Fruit fly (Drosophila melanogaster): ENCODE results near the gene Edc3.

The Edc3 gene

DNA sequence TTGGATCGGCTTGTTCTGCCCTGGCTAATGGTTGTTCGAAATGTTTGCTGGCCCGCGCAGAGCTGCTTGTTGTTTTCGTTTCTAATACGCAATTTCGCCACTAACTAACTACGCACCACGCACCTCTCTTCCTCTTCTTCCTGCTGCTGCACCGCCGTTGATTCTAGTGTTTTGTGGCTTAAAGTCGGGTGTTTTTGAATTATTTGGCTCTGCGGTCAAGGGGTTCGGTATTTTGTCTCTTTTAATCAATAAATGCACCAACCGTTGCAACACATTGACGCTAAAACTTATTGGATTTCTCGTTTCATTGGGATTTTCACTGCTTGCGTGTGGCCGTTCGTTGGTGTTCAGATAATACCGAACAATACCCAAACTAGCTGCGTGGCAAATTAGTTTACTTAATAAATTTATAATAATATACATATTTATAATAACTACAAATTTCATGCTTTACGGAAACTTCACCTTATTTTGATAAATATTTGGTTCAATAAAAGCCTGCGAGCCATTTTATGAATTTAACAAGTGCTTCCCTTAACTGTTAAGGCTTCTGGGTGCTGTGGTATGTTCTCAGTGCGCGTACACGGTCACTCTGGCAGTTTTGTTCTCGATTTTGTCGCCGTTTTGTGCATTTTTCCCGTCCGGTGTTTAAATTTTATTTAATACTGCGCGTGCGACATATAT is at the start of gene Edc3, which contains the start of gene Nedd4:
Gene Edc3 (minus strand): TSS at position 351 of the 684 bp plus-strand sequence.
Gene Nedd4 (plus strand): TSS at position 571 of the 684 bp plus-strand sequence.
- TF ChIP-seq Jra (GFP tag; optimal IDR thresholded peaks at IDR 0.05) = no peak
- TF ChIP-seq GATAd (GFP tag; optimal IDR thresholded peaks at IDR 0.05) = no peak
- no peak for TF ChIP-seq tai (GFP tag; optimal IDR thresholded peaks at IDR 0.05)
- TF ChIP-seq lola (GFP tag; optimal IDR thresholded peaks at IDR 0.05) = no peak
- peak; percentile 13 for TF ChIP-seq Vsx2 (GFP tag; optimal IDR thresholded peaks at IDR 0.05; ENCODE audit: partially characterized antibody)
- TF ChIP-seq jim (GFP tag; optimal IDR thresholded peaks at IDR 0.05) = no peak
- no peak for TF ChIP-seq dl (GFP tag; optimal IDR thresholded peaks at IDR 0.05; ENCODE audit: insufficient read depth in 1 of 2, partially characterized antibody in 2 of 2)
- TF ChIP-seq Dfd (GFP tag; optimal IDR thresholded peaks at IDR 0.05) = no peak
- peak in 1 of 2 experiments; percentile 6 for TF ChIP-seq foxo (GFP tag; optimal IDR thresholded peaks at IDR 0.05)
- TF ChIP-seq rgr (GFP tag; optimal IDR thresholded peaks at IDR 0.05) = peak; percentile 12
- no peak for TF ChIP-seq sv (GFP tag; optimal IDR thresholded peaks at IDR 0.05)
- peak; percentile 23 for TF ChIP-seq h (GFP tag; optimal IDR thresholded peaks at IDR 0.05)
- TF ChIP-seq CrebA (GFP tag; optimal IDR thresholded peaks at IDR 0.05; ENCODE audit: borderline replicate concordance) = no peak
- no peak for TF ChIP-seq Myc (optimal IDR thresholded peaks at IDR 0.05)
- TF ChIP-seq N (GFP tag; optimal IDR thresholded peaks at IDR 0.05) = no peak
- peak; percentile 12 for TF ChIP-seq brk (GFP tag; optimal IDR thresholded peaks at IDR 0.05)
- TF ChIP-seq dmrt93B (GFP tag; optimal IDR thresholded peaks at IDR 0.05) = no peak
- TF ChIP-seq Hr83 (GFP tag; optimal IDR thresholded peaks at IDR 0.05; ENCODE audit: poor library complexity, severe bottlenecking) = no peak
- TF ChIP-seq psq (GFP tag; optimal IDR thresholded peaks at IDR 0.05) = no peak
- no peak for TF ChIP-seq ey (GFP tag; optimal IDR thresholded peaks at IDR 0.05)
- TF ChIP-seq dsf (GFP tag; optimal IDR thresholded peaks at IDR 0.05; ENCODE audit: borderline replicate concordance) = no peak
- TF ChIP-seq Abd-B (GFP tag; optimal IDR thresholded peaks at IDR 0.05) = no peak
- no peak for TF ChIP-seq Rel (GFP tag; optimal IDR thresholded peaks at IDR 0.05)
- TF ChIP-seq Rel (tag; optimal IDR thresholded peaks at IDR 0.05) = peak; percentile 94
- TF ChIP-seq usp (GFP tag; optimal IDR thresholded peaks at IDR 0.05) = no peak
- no peak for TF ChIP-seq Dif (GFP tag; optimal IDR thresholded peaks at IDR 0.05; ENCODE audit: partially characterized antibody)
- TF ChIP-seq Hnf4 (GFP tag; optimal IDR thresholded peaks at IDR 0.05) = no peak
- TF ChIP-seq Mio (GFP tag; optimal IDR thresholded peaks at IDR 0.05) = no peak
- no peak for TF ChIP-seq fru (GFP tag; optimal IDR thresholded peaks at IDR 0.05)
- TF ChIP-seq sage (GFP tag; optimal IDR thresholded peaks at IDR 0.05) = no peak
- TF ChIP-seq CG32264 (GFP tag; optimal IDR thresholded peaks at IDR 0.05) = no peak
- TF ChIP-seq pan (optimal IDR thresholded peaks at IDR 0.05) = no peak
- no peak for TF ChIP-seq br (GFP tag; optimal IDR thresholded peaks at IDR 0.05)
- TF ChIP-seq Sp1 (GFP tag; optimal IDR thresholded peaks at IDR 0.05) = peak; percentile 62
- TF ChIP-seq CG9705 (GFP tag; optimal IDR thresholded peaks at IDR 0.05) = peak; percentile 14
- peak; percentile 33 for TF ChIP-seq HLH106 (tag; optimal IDR thresholded peaks at IDR 0.05)
- TF ChIP-seq woc (GFP tag; optimal IDR thresholded peaks at IDR 0.05) = no peak
- no peak for TF ChIP-seq OdsH (GFP tag; optimal IDR thresholded peaks at IDR 0.05)
- no peak for TF ChIP-seq Hr78 (GFP tag; optimal IDR thresholded peaks at IDR 0.05)

DNA sequence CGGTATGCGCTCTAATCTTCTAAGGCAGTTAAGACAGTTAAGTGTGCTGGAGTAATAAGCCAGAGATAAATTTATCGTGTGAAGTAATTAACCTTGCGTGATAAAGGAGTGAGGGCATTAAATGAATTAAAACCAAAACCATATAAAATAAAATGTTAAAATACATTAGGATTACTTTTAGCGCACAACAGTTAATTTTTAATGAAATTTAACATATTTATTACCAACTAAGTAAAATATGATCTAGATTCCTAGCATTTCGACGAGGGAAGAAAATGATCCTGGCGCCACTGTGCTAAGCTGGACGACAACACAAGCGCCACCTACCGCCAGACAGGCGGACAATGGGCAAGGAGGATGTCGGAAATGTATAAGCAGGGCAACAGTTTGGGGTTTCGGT is 49.5 kb upstream of the Edc3 start:
- no peak for TF ChIP-seq Rel (GFP tag; optimal IDR thresholded peaks at IDR 0.05)
- no peak for TF ChIP-seq Rel (tag; optimal IDR thresholded peaks at IDR 0.05)
- TF ChIP-seq Sp1 (GFP tag; optimal IDR thresholded peaks at IDR 0.05) = peak; percentile 42
- peak; percentile 31 for TF ChIP-seq tai (GFP tag; optimal IDR thresholded peaks at IDR 0.05)
- TF ChIP-seq CG32264 (GFP tag; optimal IDR thresholded peaks at IDR 0.05) = no peak
- TF ChIP-seq Hr83 (GFP tag; optimal IDR thresholded peaks at IDR 0.05; ENCODE audit: poor library complexity, severe bottlenecking) = peak; percentile 15
- no peak for TF ChIP-seq GATAd (GFP tag; optimal IDR thresholded peaks at IDR 0.05)
- no peak for TF ChIP-seq Myc (optimal IDR thresholded peaks at IDR 0.05)
- TF ChIP-seq rgr (GFP tag; optimal IDR thresholded peaks at IDR 0.05) = peak; percentile 47
- no peak for TF ChIP-seq Vsx2 (GFP tag; optimal IDR thresholded peaks at IDR 0.05; ENCODE audit: partially characterized antibody)
- peak; percentile 25 for TF ChIP-seq br (GFP tag; optimal IDR thresholded peaks at IDR 0.05)
- TF ChIP-seq jim (GFP tag; optimal IDR thresholded peaks at IDR 0.05) = no peak
- no peak for TF ChIP-seq Abd-B (GFP tag; optimal IDR thresholded peaks at IDR 0.05)
- no peak for TF ChIP-seq dl (GFP tag; optimal IDR thresholded peaks at IDR 0.05; ENCODE audit: insufficient read depth in 1 of 2, partially characterized antibody in 2 of 2)
- TF ChIP-seq Hr78 (GFP tag; optimal IDR thresholded peaks at IDR 0.05) = no peak
- TF ChIP-seq ey (GFP tag; optimal IDR thresholded peaks at IDR 0.05) = peak; percentile 55
- TF ChIP-seq HLH106 (tag; optimal IDR thresholded peaks at IDR 0.05) = peak; percentile 54
- TF ChIP-seq brk (GFP tag; optimal IDR thresholded peaks at IDR 0.05) = peak; percentile 30
- TF ChIP-seq N (GFP tag; optimal IDR thresholded peaks at IDR 0.05) = no peak
- peak; percentile 44 for TF ChIP-seq dmrt93B (GFP tag; optimal IDR thresholded peaks at IDR 0.05)
- TF ChIP-seq foxo (GFP tag; optimal IDR thresholded peaks at IDR 0.05) = peak in 1 of 2 experiments; percentile 59
- TF ChIP-seq psq (GFP tag; optimal IDR thresholded peaks at IDR 0.05) = no peak
- TF ChIP-seq CrebA (GFP tag; optimal IDR thresholded peaks at IDR 0.05; ENCODE audit: borderline replicate concordance) = no peak
- no peak for TF ChIP-seq sv (GFP tag; optimal IDR thresholded peaks at IDR 0.05)
- no peak for TF ChIP-seq Jra (GFP tag; optimal IDR thresholded peaks at IDR 0.05)
- TF ChIP-seq sage (GFP tag; optimal IDR thresholded peaks at IDR 0.05) = peak; percentile 15
- no peak for TF ChIP-seq Dfd (GFP tag; optimal IDR thresholded peaks at IDR 0.05)
- peak; percentile 17 for TF ChIP-seq Mio (GFP tag; optimal IDR thresholded peaks at IDR 0.05)
- TF ChIP-seq Dif (GFP tag; optimal IDR thresholded peaks at IDR 0.05; ENCODE audit: partially characterized antibody) = no peak
- TF ChIP-seq woc (GFP tag; optimal IDR thresholded peaks at IDR 0.05) = no peak
- no peak for TF ChIP-seq pan (optimal IDR thresholded peaks at IDR 0.05)
- TF ChIP-seq OdsH (GFP tag; optimal IDR thresholded peaks at IDR 0.05) = peak; percentile 44
- TF ChIP-seq Hnf4 (GFP tag; optimal IDR thresholded peaks at IDR 0.05) = no peak
- no peak for TF ChIP-seq CG9705 (GFP tag; optimal IDR thresholded peaks at IDR 0.05)
- peak; percentile 49 for TF ChIP-seq h (GFP tag; optimal IDR thresholded peaks at IDR 0.05)
- no peak for TF ChIP-seq dsf (GFP tag; optimal IDR thresholded peaks at IDR 0.05; ENCODE audit: borderline replicate concordance)
- no peak for TF ChIP-seq usp (GFP tag; optimal IDR thresholded peaks at IDR 0.05)
- TF ChIP-seq lola (GFP tag; optimal IDR thresholded peaks at IDR 0.05) = no peak
- peak; percentile 57 for TF ChIP-seq fru (GFP tag; optimal IDR thresholded peaks at IDR 0.05)

Measured in whole organism, wandering third instar larva.